Fruit fly (Drosophila melanogaster): ENCODE data around the gene CG12259.
A peak's percentile ranks its signal among the peaks of the same experiment; 100 is the strongest.

CG12259 gene

DNA sequence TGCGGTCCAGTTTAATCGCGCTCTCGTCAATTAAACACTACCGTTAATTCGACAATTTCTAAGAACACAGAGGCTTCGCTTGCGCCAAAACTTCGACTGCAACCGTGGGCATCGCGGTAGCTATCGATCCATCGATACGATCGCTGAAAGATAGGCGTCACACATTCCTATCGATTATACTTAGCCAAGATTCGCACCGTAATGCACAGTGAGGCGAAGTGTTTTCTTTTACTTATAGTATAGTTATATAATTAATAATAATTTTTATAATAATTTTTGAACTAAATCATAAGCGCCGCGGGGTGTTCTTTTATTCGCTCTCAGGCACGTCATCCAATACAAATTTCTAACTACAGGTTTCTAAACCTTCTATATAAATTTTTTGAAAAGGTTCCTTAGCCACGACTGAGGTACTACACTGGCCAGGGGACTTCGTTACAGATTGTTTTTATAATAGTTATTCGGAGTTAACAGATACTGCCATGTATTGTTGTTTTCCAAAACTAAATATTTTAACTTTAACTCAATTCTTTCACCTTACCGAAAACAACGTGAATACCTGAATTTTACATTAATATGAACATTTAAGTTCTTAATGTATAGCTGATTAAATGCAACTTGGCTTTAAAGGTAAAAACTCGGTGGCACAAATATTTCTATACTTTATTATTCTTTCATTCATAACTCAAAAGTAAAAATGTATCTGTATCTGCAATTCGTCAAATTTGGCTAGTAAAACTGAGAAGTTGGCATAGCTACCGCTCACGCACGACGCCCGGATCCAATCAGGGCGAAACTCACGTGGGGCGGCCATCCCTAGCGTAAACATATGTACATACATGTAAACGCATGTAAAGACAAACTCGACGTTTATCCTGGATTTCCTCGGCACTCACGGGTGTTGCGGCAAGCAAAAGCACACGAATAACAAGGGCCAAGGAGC lies 17.1 kb upstream of the CG12259 start, which contains the start of the genes NSD and BOD1 (continued):
- TF ChIP-seq pros (GFP tag; optimal IDR thresholded peaks at IDR 0.05) (no peak), CG12071 (GFP tag; optimal IDR thresholded peaks at IDR 0.05) (no peak), cato (GFP tag; optimal IDR thresholded peaks at IDR 0.05; ENCODE audit: borderline replicate concordance) (no peak), z (GFP tag; IDR thresholded peaks at IDR 0.05) (no peak), CG17802 (tag; optimal IDR thresholded peaks at IDR 0.05) (no peak), CG8478 (optimal IDR thresholded peaks at IDR 0.05) (no peak), CG13624 (GFP tag; optimal IDR thresholded peaks at IDR 0.05) (peak; percentile 28), slou (GFP tag; optimal IDR thresholded peaks at IDR 0.05) (peak; percentile 42), org-1 (GFP tag; optimal IDR thresholded peaks at IDR 0.05) (no peak), pb (GFP tag; optimal IDR thresholded peaks at IDR 0.05) (no peak), CG10147 (GFP tag; optimal IDR thresholded peaks at IDR 0.05) (peak; percentile 25), Asciz (GFP tag; optimal IDR thresholded peaks at IDR 0.05) (no peak), Nf-YB (GFP tag; optimal IDR thresholded peaks at IDR 0.05) (no peak), pho (GFP tag; optimal IDR thresholded peaks at IDR 0.05) (no peak), stwl (tag; optimal IDR thresholded peaks at IDR 0.05) (peak; percentile 39), CG33557 (GFP tag; optimal IDR thresholded peaks at IDR 0.05) (no peak), Rfx (GFP tag; IDR thresholded peaks at IDR 0.05) (peak; percentile 90), CG14014 (GFP tag; IDR thresholded peaks at IDR 0.05) (peak; percentile 63; the same call in 1 of the 2 replicates), NfI (GFP tag; optimal IDR thresholded peaks at IDR 0.05) (peak; percentile 63), dmrt99B (tag; optimal IDR thresholded peaks at IDR 0.05) (no peak), Dad (GFP tag; optimal IDR thresholded peaks at IDR 0.05) (no peak), CG17829 (tag; optimal IDR thresholded peaks at IDR 0.05) (peak; percentile 49), MESR4 (GFP tag; optimal IDR thresholded peaks at IDR 0.05) (peak; percentile 72), Max (GFP tag; optimal IDR thresholded peaks at IDR 0.05) (no peak), CG11456 (GFP tag; IDR thresholded peaks at IDR 0.05) (peak; percentile 86), MBD-R2 (GFP tag; IDR thresholded peaks at IDR 0.05) (peak; percentile 88), ind (GFP tag; optimal IDR thresholded peaks at IDR 0.05) (peak; percentile 52), onecut (GFP tag; IDR thresholded peaks at IDR 0.05) (peak; percentile 47), rib (GFP tag; IDR thresholded peaks at IDR 0.05) (no peak), Dll (GFP tag; IDR thresholded peaks at IDR 0.05; ENCODE audit: partially characterized antibody) (peak; percentile 76), CG6654 (GFP tag; optimal IDR thresholded peaks at IDR 0.05) (no peak), gsb-n (tag; optimal IDR thresholded peaks at IDR 0.05) (no peak), fd3F (GFP tag; optimal IDR thresholded peaks at IDR 0.05) (no peak), HmgZ (tag; optimal IDR thresholded peaks at IDR 0.05) (peak; percentile 41), CG10366 (GFP tag; IDR thresholded peaks at IDR 0.05) (peak; percentile 68), Hr3 (GFP tag; optimal IDR thresholded peaks at IDR 0.05) (peak; percentile 52), mld (GFP tag; IDR thresholded peaks at IDR 0.05; ENCODE audit: partially characterized antibody) (peak; percentile 95), hkb (optimal IDR thresholded peaks at IDR 0.05) (no peak), hkb (GFP tag; IDR thresholded peaks at IDR 0.05) (no peak), CG1529 (GFP tag; optimal IDR thresholded peaks at IDR 0.05) (no peak), CG10274 (GFP tag; optimal IDR thresholded peaks at IDR 0.05) (no peak), Nf-YC (tag; optimal IDR thresholded peaks at IDR 0.05) (peak; percentile 2), repo (GFP tag; optimal IDR thresholded peaks at IDR 0.05) (no peak), zen2 (GFP tag; IDR thresholded peaks at IDR 0.05; ENCODE audit: partially characterized antibody) (peak; percentile 93), Hmr (GFP tag; optimal IDR thresholded peaks at IDR 0.05) (peak; percentile 56), D19A (tag; optimal IDR thresholded peaks at IDR 0.05) (no peak), CG17359 (tag; optimal IDR thresholded peaks at IDR 0.05) (peak; percentile 48), ara (GFP tag; IDR thresholded peaks at IDR 0.05) (peak; percentile 49), danr (GFP tag; IDR thresholded peaks at IDR 0.05) (peak; percentile 24; the same call in 1 of the 2 replicates)

Data from whole organism, embryonic.